Fruit fly (Drosophila melanogaster): ENCODE results near the gene CAH7.

The CAH7 gene

dm6 chr3R:10113746-10114145, 1.7 kb downstream of the CAH7 start:
- TF ChIP-seq cic (GFP tag; optimal IDR thresholded peaks at IDR 0.05) (peak; percentile 29), tj (GFP tag; optimal IDR thresholded peaks at IDR 0.05) (peak; percentile 33), Crg-1 (GFP tag; optimal IDR thresholded peaks at IDR 0.05) (no peak)

- TF ChIP-seq kay (GFP tag; ENCODE audit: borderline replicate concordance) (no peak), CG12768 (GFP tag; optimal IDR thresholded peaks at IDR 0.05) (peak; percentile 6), Crg-1 (GFP tag; optimal IDR thresholded peaks at IDR 0.05) (peak; percentile 4), bab1 (GFP tag; optimal IDR thresholded peaks at IDR 0.05) (no peak)
These were observed 3.0 kb downstream of the CAH7 start for dm6 chr3R:10114915-10115534.

DNA sequence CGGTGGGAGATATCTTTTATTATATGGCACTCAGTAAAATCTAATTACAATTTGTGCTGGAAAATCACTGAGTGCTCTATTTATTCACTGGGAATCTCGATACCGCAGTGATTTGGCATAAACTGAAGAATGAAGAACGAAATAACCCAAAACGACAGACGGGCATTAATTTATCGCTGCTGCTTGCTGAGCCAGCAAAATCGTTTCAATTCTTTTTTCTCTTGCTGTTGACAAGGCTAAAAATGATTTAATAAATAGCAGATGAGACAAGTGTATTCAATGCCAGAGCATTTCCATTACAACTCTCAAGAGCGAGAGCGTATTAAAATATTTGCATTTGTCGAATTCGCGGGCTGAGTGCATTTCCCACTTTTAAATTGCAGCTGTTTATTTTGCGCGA, 3.8 kb downstream of the CAH7 start:
- TF ChIP-seq CG1620 (GFP tag; optimal IDR thresholded peaks at IDR 0.05) (no peak), cnc (optimal IDR thresholded peaks at IDR 0.05) (no peak), bab1 (GFP tag; optimal IDR thresholded peaks at IDR 0.05) (no peak), CG5204 (GFP tag; optimal IDR thresholded peaks at IDR 0.05) (no peak), tj (GFP tag; optimal IDR thresholded peaks at IDR 0.05) (peak; percentile 96), CG33017 (tag; optimal IDR thresholded peaks at IDR 0.05) (no peak), CG11617 (GFP tag; optimal IDR thresholded peaks at IDR 0.05) (no peak)

- TF ChIP-seq cic (GFP tag; optimal IDR thresholded peaks at IDR 0.05) (peak; percentile 86), CG12768 (GFP tag; optimal IDR thresholded peaks at IDR 0.05) (peak; percentile 70), CG1620 (GFP tag; optimal IDR thresholded peaks at IDR 0.05) (no peak), kay (GFP tag; ENCODE audit: borderline replicate concordance) (peak; percentile 86), pad (GFP tag; optimal IDR thresholded peaks at IDR 0.05) (peak; percentile 40), CG7101 (tag; optimal IDR thresholded peaks at IDR 0.05) (peak; percentile 3), Hr96 (GFP tag; optimal IDR thresholded peaks at IDR 0.05) (no peak), CG14711 (tag; optimal IDR thresholded peaks at IDR 0.05) (no peak), Mnt (GFP tag; optimal IDR thresholded peaks at IDR 0.05) (peak; percentile 45), CG7045 (GFP tag; optimal IDR thresholded peaks at IDR 0.05) (peak; percentile 31)
These were observed 7.6 kb downstream of the CAH7 start for dm6 chr3R:10119592-10119991.

DNA sequence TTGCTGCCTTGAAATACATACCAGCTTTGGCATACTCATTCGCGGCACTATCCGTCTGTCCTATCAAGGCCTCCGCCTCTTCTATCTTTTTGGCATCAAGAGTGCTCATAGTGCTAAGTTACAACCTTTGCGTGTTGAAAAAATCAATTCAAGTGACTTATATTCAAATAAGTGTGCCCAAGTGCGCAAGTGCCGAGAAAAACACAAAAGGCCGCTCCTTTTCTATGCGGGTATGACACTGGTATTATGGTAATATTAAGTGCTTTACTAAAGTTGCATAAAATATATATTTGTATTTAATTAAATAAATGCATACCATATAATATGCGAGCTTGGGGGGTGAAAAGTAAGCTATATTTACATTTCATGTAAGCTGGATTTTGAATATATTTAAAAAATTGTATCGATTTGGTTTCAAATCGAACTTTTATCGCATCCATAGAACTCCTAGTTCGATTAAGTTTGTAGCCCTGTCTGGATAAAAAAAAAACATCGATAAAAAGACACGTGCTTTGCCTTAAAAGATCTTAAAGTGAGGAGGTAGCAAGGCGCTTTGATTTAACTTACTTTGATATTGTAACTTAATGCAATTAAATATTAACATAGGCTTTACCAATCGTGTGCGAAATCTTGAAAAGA, 9.3 kb downstream of the CAH7 start, which contains the start of the genes gammaSnap2 and ATPsynepsilonL:
TSS of gene gammaSnap2 (minus strand) at position 135 of the 639 bp plus-strand sequence.
TSS of gene ATPsynepsilonL (plus strand) at position 508 of the 639 bp plus-strand sequence.
- TF ChIP-seq pad (GFP tag; optimal IDR thresholded peaks at IDR 0.05) (no peak), tj (GFP tag; optimal IDR thresholded peaks at IDR 0.05) (no peak), Mnt (GFP tag; optimal IDR thresholded peaks at IDR 0.05) (no peak), Crg-1 (GFP tag; optimal IDR thresholded peaks at IDR 0.05) (no peak), cic (GFP tag; optimal IDR thresholded peaks at IDR 0.05) (no peak), CG11617 (GFP tag; optimal IDR thresholded peaks at IDR 0.05) (no peak), CG14711 (tag; optimal IDR thresholded peaks at IDR 0.05) (no peak), CG33017 (tag; optimal IDR thresholded peaks at IDR 0.05) (no peak), CG5204 (GFP tag; optimal IDR thresholded peaks at IDR 0.05) (no peak), CG12768 (GFP tag; optimal IDR thresholded peaks at IDR 0.05) (no peak), toe (GFP tag; optimal IDR thresholded peaks at IDR 0.05) (no peak), kay (GFP tag; ENCODE audit: borderline replicate concordance) (no peak), CG7101 (tag; optimal IDR thresholded peaks at IDR 0.05) (no peak), CG1620 (GFP tag; optimal IDR thresholded peaks at IDR 0.05) (no peak), bab1 (GFP tag; optimal IDR thresholded peaks at IDR 0.05) (no peak)

DNA sequence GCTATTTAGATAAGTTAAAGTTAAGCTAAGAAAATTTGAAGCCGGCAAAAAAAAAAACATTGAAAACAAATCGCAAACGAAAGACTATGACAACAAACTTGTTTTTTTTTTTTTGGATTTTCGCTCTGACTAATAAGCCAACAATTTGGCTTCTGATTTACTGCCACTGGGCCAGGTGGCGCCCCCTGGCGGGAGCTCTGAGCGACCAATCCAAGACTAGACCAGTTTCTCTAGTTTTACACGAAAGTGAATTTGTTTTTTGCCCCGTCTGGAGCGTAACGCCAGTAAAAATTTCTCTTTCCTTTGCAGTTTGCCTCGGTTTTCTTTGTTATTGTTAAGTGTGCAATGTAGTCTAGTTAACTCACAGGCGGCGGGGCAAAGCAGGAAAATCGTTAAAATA, 12.7 kb downstream of the CAH7 start:
- TF ChIP-seq ovo (GFP tag; optimal IDR thresholded peaks at IDR 0.05) (no peak), Hr96 (GFP tag; optimal IDR thresholded peaks at IDR 0.05) (no peak), Mnt (GFP tag; optimal IDR thresholded peaks at IDR 0.05) (no peak), cic (GFP tag; optimal IDR thresholded peaks at IDR 0.05) (no peak), pad (GFP tag; optimal IDR thresholded peaks at IDR 0.05) (no peak), CG7101 (tag; optimal IDR thresholded peaks at IDR 0.05) (no peak), kay (GFP tag; ENCODE audit: borderline replicate concordance) (no peak), CG7045 (GFP tag; optimal IDR thresholded peaks at IDR 0.05) (no peak), CG5204 (GFP tag; optimal IDR thresholded peaks at IDR 0.05) (no peak), bab1 (GFP tag; optimal IDR thresholded peaks at IDR 0.05) (no peak)

dm6 chr3R:10125477-10125876, 13.4 kb downstream of the CAH7 start, which contains the start of gene knk:
knk (minus strand) TSS chr3R:10125664.
- peak; percentile 16 for TF ChIP-seq ovo (GFP tag; optimal IDR thresholded peaks at IDR 0.05)
- no peak for TF ChIP-seq cnc (optimal IDR thresholded peaks at IDR 0.05)

- peak; percentile 29 for TF ChIP-seq bab1 (GFP tag; optimal IDR thresholded peaks at IDR 0.05)
- no peak for TF ChIP-seq cic (GFP tag; optimal IDR thresholded peaks at IDR 0.05)
- TF ChIP-seq CG14711 (tag; optimal IDR thresholded peaks at IDR 0.05), result peak; percentile 21
- TF ChIP-seq CG33017 (tag; optimal IDR thresholded peaks at IDR 0.05), result peak; percentile 3
These were observed 18.1 kb downstream of the CAH7 start for dm6 chr3R:10130091-10130490.
